Worm (Caenorhabditis elegans) whole organism, L4 larva: ENCODE results near the gene gcy-14.

Experiments
- F26F4.8 ChIP-seq: fragments of 200-800 bp; sonication (Bioruptor generic); conservative IDR thresholded peaks from 2 replicates; pipeline ENCODE4 v1.3.6; 2022; ENCODE audit warnings: missing genetic modification characterization, missing compliant biosample characterization
- F37D6.2 ChIP-seq: sonication (generic microtip); optimal IDR thresholded peaks from 2 replicates; lab custom pipeline; 2016; ENCODE audit warnings: mild to moderate bottlenecking, missing genetic modification characterization, missing compliant biosample characterization
- R02D3.7 ChIP-seq: fragments of 150-350 bp; sonication (generic microtip); optimal IDR thresholded peaks from 3 replicates; lab custom pipeline; 2014; ENCODE audit warnings: missing biosample characterization, missing genetic modification characterization
- T20F7.1 ChIP-seq: fragments of 200-800 bp; sonication (Bioruptor generic); optimal IDR thresholded peaks from 2 replicates; lab custom pipeline; 2018; ENCODE audit warnings: mild to moderate bottlenecking, missing genetic modification characterization, missing compliant biosample characterization
- T26A8.4 ChIP-seq: fragments of 200-800 bp; sonication (Bioruptor generic); IDR thresholded peaks from 2 replicates; pipeline ENCODE4 v1.3.6; 2022; ENCODE audit warnings: missing genetic modification characterization, missing compliant biosample characterization
- Y105C5A.15 ChIP-seq: fragments of 200-800 bp; sonication (Bioruptor generic); IDR thresholded peaks from 2 replicates; pipeline ENCODE4 v1.3.6; 2022; ENCODE audit warnings: missing genetic modification characterization, missing compliant biosample characterization
- ZK337.2 ChIP-seq: fragments of 200-800 bp; sonication (Bioruptor generic); IDR thresholded peaks from 2 replicates; pipeline ENCODE4 v1.3.6; 2022; ENCODE audit warnings: missing genetic modification reagents, missing genetic modification characterization, missing compliant biosample characterization
- ZK546.5 ChIP-seq, 2 experiments: sonication (generic microtip); optimal IDR thresholded peaks; 2 replicates each; lab custom pipeline; 2017; ENCODE audit warnings: missing biosample characterization in 2 of 2, missing genetic modification characterization in 2 of 2
- aly-2 ChIP-seq: sonication (generic microtip); optimal IDR thresholded peaks from 2 replicates; lab custom pipeline; 2018; ENCODE audit warnings: missing biosample characterization, missing genetic modification characterization
- ama-1 ChIP-seq: fragments of 150-350 bp; optimal IDR thresholded peaks from 2 replicates; lab custom pipeline; 2014; ENCODE audit warnings: inconsistent platforms, mixed read lengths
- attf-4 ChIP-seq: sonication (generic microtip); optimal IDR thresholded peaks from 3 replicates; lab custom pipeline; 2017; ENCODE audit warnings: missing biosample characterization, missing genetic modification characterization
- ceh-20 ChIP-seq: fragments of 200-800 bp; sonication (Bioruptor generic); IDR thresholded peaks from 2 replicates; pipeline ENCODE4 v1.3.6; 2022; ENCODE audit warnings: missing genetic modification reagents, missing genetic modification characterization, missing compliant biosample characterization
- ces-1 ChIP-seq: fragments of 150-350 bp; sonication (generic microtip); optimal IDR thresholded peaks from 4 replicates; lab custom pipeline; 2014; ENCODE audit warnings: missing biosample characterization, missing genetic modification reagents, missing genetic modification characterization
- daf-12 ChIP-seq: fragments of 150-350 bp; optimal IDR thresholded peaks from 2 replicates; lab custom pipeline; 2014; ENCODE audit warnings: missing biosample characterization, missing genetic modification reagents, missing genetic modification characterization
- daf-8 ChIP-seq: fragments of 200-800 bp; sonication (Bioruptor generic); IDR thresholded peaks from 2 replicates; pipeline ENCODE4 v1.3.6; 2022; ENCODE audit warnings: missing genetic modification characterization, missing compliant biosample characterization
- duxl-1 ChIP-seq: sonication (generic microtip); optimal IDR thresholded peaks from 2 replicates; lab custom pipeline; 2016; ENCODE audit warnings: mild to moderate bottlenecking, missing genetic modification characterization, moderate library complexity, missing compliant biosample characterization; ENCODE audit not compliant: poor library complexity
- dve-1 ChIP-seq: sonication (generic microtip); optimal IDR thresholded peaks from 2 replicates; lab custom pipeline; 2017; ENCODE audit warnings: antibody characterized with exemption, mild to moderate bottlenecking, missing genetic modification characterization, missing compliant biosample characterization; ENCODE audit not compliant: insufficient read depth
- egl-43 ChIP-seq: fragments of 200-800 bp; sonication (Bioruptor generic); IDR thresholded peaks from 2 replicates; pipeline ENCODE4 v1.3.6; 2022; ENCODE audit warnings: missing genetic modification reagents, missing genetic modification characterization, missing compliant biosample characterization
- gei-8 ChIP-seq: fragments of 200-800 bp; sonication (Bioruptor generic); optimal IDR thresholded peaks from 2 replicates; lab custom pipeline; 2018; ENCODE audit warnings: mild to moderate bottlenecking, missing genetic modification characterization, missing compliant biosample characterization
- hif-1 ChIP-seq, 2 experiments: sonication (generic microtip); optimal IDR thresholded peaks; 2 replicates each; lab custom pipeline; 2016 to 2017; ENCODE audit warnings: missing compliant biosample characterization in 2 of 2, missing genetic modification characterization in 2 of 2, missing genetic modification reagents in 2 of 2, missing genotype in 2 of 2, mild to moderate bottlenecking in 1 of 2
- hlh-30 ChIP-seq: sonication (generic microtip); optimal IDR thresholded peaks from 2 replicates; lab custom pipeline; 2017; ENCODE audit warnings: antibody characterized with exemption, mild to moderate bottlenecking, missing genetic modification characterization, missing compliant biosample characterization; ENCODE audit not compliant: insufficient read depth
- lim-7 ChIP-seq: fragments of 200-800 bp; sonication (Bioruptor generic); IDR thresholded peaks from 2 replicates; pipeline ENCODE4 v1.3.6; 2022; ENCODE audit warnings: missing genetic modification characterization, missing compliant biosample characterization
- lin-13 ChIP-seq: fragments of 150-350 bp; optimal IDR thresholded peaks from 2 replicates; lab custom pipeline; 2014; ENCODE audit warnings: missing biosample characterization, missing genetic modification reagents, missing genetic modification characterization
- lin-29 ChIP-seq: fragments of 200-800 bp; sonication (Bioruptor generic); IDR thresholded peaks from 2 replicates; pipeline ENCODE4 v1.3.6; 2022; ENCODE audit warnings: missing genetic modification reagents, missing genetic modification characterization, missing compliant biosample characterization
- lin-38 ChIP-seq: fragments of 200-800 bp; sonication (Bioruptor generic); IDR thresholded peaks from 2 replicates; pipeline ENCODE4 v1.3.6; 2022; ENCODE audit warnings: missing genetic modification reagents, missing genetic modification characterization, missing compliant biosample characterization
- lir-3 ChIP-seq: sonication (generic microtip); optimal IDR thresholded peaks from 2 replicates; lab custom pipeline; 2016; ENCODE audit warnings: mild to moderate bottlenecking, missing genetic modification characterization, missing compliant biosample characterization
- lsy-2 ChIP-seq, 2 experiments: fragments of 150-350 bp in 1 of 2; sonication (generic microtip) in 1 of 2; optimal IDR thresholded peaks; 2 replicates each; lab custom pipeline; 2014 to 2017; ENCODE audit warnings: missing biosample characterization in 2 of 2, missing genetic modification characterization in 2 of 2
- madf-9 ChIP-seq: fragments of 200-800 bp; sonication (Bioruptor generic); conservative IDR thresholded peaks from 2 replicates; pipeline ENCODE4 v1.3.6; 2022; ENCODE audit warnings: missing genetic modification reagents, missing genetic modification characterization, missing compliant biosample characterization
- mdl-1 ChIP-seq, 2 experiments: fragments of 150-350 bp in 1 of 2; sonication (generic microtip) in 1 of 2; optimal IDR thresholded peaks; 2 replicates each; lab custom pipeline; 2014 to 2017; ENCODE audit warnings: missing biosample characterization in 2 of 2, missing genetic modification characterization in 2 of 2
- mes-2 ChIP-seq: sonication (generic microtip); optimal IDR thresholded peaks from 2 replicates; lab custom pipeline; 2016; ENCODE audit warnings: missing genotype, mild to moderate bottlenecking, missing genetic modification characterization, missing compliant biosample characterization; ENCODE audit not compliant: poor library complexity, severe bottlenecking
- mxl-2 ChIP-seq: fragments of 200-800 bp; sonication (Bioruptor generic); conservative IDR thresholded peaks from 2 replicates; pipeline ENCODE4 v1.3.6; 2022; ENCODE audit warnings: missing genetic modification reagents, missing genetic modification characterization, missing compliant biosample characterization
- mxl-3 ChIP-seq: fragments of 200-800 bp; sonication (Bioruptor generic); optimal IDR thresholded peaks from 2 replicates; lab custom pipeline; 2018; ENCODE audit warnings: mild to moderate bottlenecking, missing genetic modification characterization, missing compliant biosample characterization
- nhr-11 ChIP-seq: fragments of 150-350 bp; optimal IDR thresholded peaks from 2 replicates; lab custom pipeline; 2014; ENCODE audit warnings: missing biosample characterization, missing genetic modification characterization
- nhr-28 ChIP-seq: fragments of 150-350 bp; optimal IDR thresholded peaks from 2 replicates; lab custom pipeline; 2014; ENCODE audit warnings: missing biosample characterization, missing genetic modification characterization
- nhr-77 ChIP-seq: fragments of 150-350 bp; optimal IDR thresholded peaks from 2 replicates; lab custom pipeline; 2014; ENCODE audit warnings: missing biosample characterization, missing genetic modification characterization
- pha-4 ChIP-seq, 2 experiments: fragments of 150-350 bp in 1 of 2; fragments of 200-800 bp in 1 of 2; sonication (Bioruptor generic) in 1 of 2; IDR thresholded peaks in 1 of 2; optimal IDR thresholded peaks in 1 of 2; 2 replicates each; pipeline versions ENCODE4 v1.3.6 to Lab custom; 2014 to 2022; ENCODE audit warnings: missing genetic modification characterization in 2 of 2, missing genetic modification reagents in 2 of 2, missing biosample characterization in 1 of 2, missing compliant biosample characterization in 1 of 2
- rbr-2 ChIP-seq: sonication (generic microtip); optimal IDR thresholded peaks from 2 replicates; lab custom pipeline; 2016; ENCODE audit warnings: missing genotype, missing genetic modification characterization, missing compliant biosample characterization
- snpc-1.2 ChIP-seq: fragments of 200-800 bp; sonication (Bioruptor generic); IDR thresholded peaks from 2 replicates; pipeline ENCODE4 v1.3.6; 2022; ENCODE audit warnings: missing genetic modification reagents, missing genetic modification characterization, missing compliant biosample characterization
- snpc-4 ChIP-seq: fragments of 150-350 bp; optimal IDR thresholded peaks from 2 replicates; lab custom pipeline; 2014; ENCODE audit warnings: missing biosample characterization, missing genetic modification characterization
- unc-130 ChIP-seq: sonication (generic microtip); optimal IDR thresholded peaks from 2 replicates; lab custom pipeline; 2016; ENCODE audit warnings: missing genetic modification reagents, missing genetic modification characterization, missing compliant biosample characterization
- unc-39 ChIP-seq: sonication (generic microtip); optimal IDR thresholded peaks from 2 replicates; lab custom pipeline; 2017; ENCODE audit warnings: missing biosample characterization, missing genetic modification characterization
- unc-62 ChIP-seq, 3 experiments: fragments of 150-350 bp in 1 of 3; sonication (generic microtip); optimal IDR thresholded peaks in 2 of 3; peaks in 1 of 3; 1 replicate in 1 of 3; 2 replicates in 2 of 3; lab custom pipeline; 2014 to 2017; ENCODE audit warnings: missing biosample characterization in 3 of 3, missing genetic modification characterization in 3 of 3, missing genetic modification reagents in 3 of 3, missing genotype in 1 of 3
- vab-7 ChIP-seq: fragments of 200-800 bp; sonication (Bioruptor generic); IDR thresholded peaks from 2 replicates; pipeline ENCODE4 v1.3.6; 2022; ENCODE audit warnings: missing genetic modification reagents, missing genetic modification characterization, missing compliant biosample characterization
- zip-11 ChIP-seq: fragments of 200-800 bp; sonication (Bioruptor generic); IDR thresholded peaks from 2 replicates; pipeline ENCODE4 v1.3.6; 2022; ENCODE audit warnings: missing genetic modification characterization, missing compliant biosample characterization
- zip-2 ChIP-seq: fragments of 150-350 bp; optimal IDR thresholded peaks from 2 replicates; lab custom pipeline; 2014; ENCODE audit warnings: missing biosample characterization, missing genetic modification characterization
- ztf-11 ChIP-seq: fragments of 150-350 bp; optimal IDR thresholded peaks from 2 replicates; lab custom pipeline; 2014; ENCODE audit warnings: missing biosample characterization, missing genetic modification characterization

Gene gcy-14

ce11 chrV:14849628-14850027, 18.5 kb downstream of the gcy-14 start (continued):
- TF ChIP-seq T26A8.4 (GFP tag; lab: Robert Waterston, UW) (peak; percentile 33; the same call in 1 of the 2 replicates), egl-43 (GFP tag; lab: Robert Waterston, UW) (0 out of 2 replicates have a peak, but pooled peaks have one; percentile 33)

ce11 chrV:14848510-14849206, 19.4 kb downstream of the gcy-14 start:
- TF ChIP-seq madf-9 (0 out of 2 replicates have a peak, but pooled peaks have one; percentile 8), lin-29 (GFP tag; lab: Robert Waterston, UW) (no peak), R02D3.7 (no peak), lir-3 (no peak), F26F4.8 (no peak), Y105C5A.15 (GFP tag; lab: Robert Waterston, UW) (no peak), duxl-1 (no peak), lin-13 (GFP tag; lab: Kevin White, UChicago) (peak; percentile 75), aly-2 (tag; lab: Kevin White, UChicago) (no peak), lim-7 (GFP tag; lab: Robert Waterston, UW) (no peak), mxl-2 (GFP tag; lab: Robert Waterston, UW) (0 out of 2 replicates have a peak, but pooled peaks have one; percentile 43), hlh-30 (tag; lab: Kevin White, UChicago) (peak; percentile 98), vab-7 (GFP tag; lab: Robert Waterston, UW) (no peak), unc-39 (no peak), ztf-11 (tag; lab: Kevin White, UChicago) (no peak), T20F7.1 (peak; percentile 69), lsy-2 (tag; optimal IDR thresholded peaks at IDR 0.05; lab: Kevin White, UChicago) (peak in 1 of 2 experiments; percentile 67), gei-8 (peak; percentile 43), ces-1 (no peak), snpc-1.2 (no peak), mes-2 (tag; lab: Kevin White, UChicago) (peak; percentile 44), unc-62 (GFP tag; optimal IDR thresholded peaks at IDR 0.05 in 1 of 2; lab: Kevin White, UChicago) (peak in 1 of 2 experiments; percentile 99), unc-62 (tag; optimal IDR thresholded peaks at IDR 0.05; lab: Kevin White, UChicago) (peak; percentile 4), mxl-3 (GFP tag; lab: Kevin White, UChicago) (peak; percentile 84), pha-4 (GFP tag; IDR thresholded peaks at IDR 0.05; lab: Robert Waterston, UW) (0 out of 2 replicates have a peak, but pooled peaks have one; percentile 8), pha-4 (tag; optimal IDR thresholded peaks at IDR 0.05; lab: Kevin White, UChicago) (peak; percentile 53), daf-12 (tag; lab: Kevin White, UChicago) (no peak), mdl-1 (tag; optimal IDR thresholded peaks at IDR 0.05; lab: Kevin White, UChicago) (peak; percentile 67 to 96), ZK337.2 (GFP tag; lab: Robert Waterston, UW) (no peak), dve-1 (tag; lab: Kevin White, UChicago) (peak; percentile 95), hif-1 (tag; optimal IDR thresholded peaks at IDR 0.05; lab: Kevin White, UChicago) (peak in 1 of 2 experiments; percentile 60), unc-130 (GFP tag; lab: Kevin White, UChicago) (no peak), lin-38 (GFP tag; lab: Robert Waterston, UW) (no peak), ceh-20 (GFP tag; lab: Robert Waterston, UW) (peak; percentile 96), attf-4 (tag; lab: Kevin White, UChicago) (no peak), zip-11 (GFP tag; lab: Robert Waterston, UW) (no peak), nhr-11 (tag; lab: Kevin White, UChicago) (peak; percentile 73), ama-1 (lab: Kevin White, UChicago) (no peak), nhr-28 (peak; percentile 75), ZK546.5 (tag; optimal IDR thresholded peaks at IDR 0.05; lab: Kevin White, UChicago) (no peak), rbr-2 (tag; lab: Kevin White, UChicago) (peak; percentile 24), egl-43 (GFP tag; lab: Robert Waterston, UW) (no peak), F37D6.2 (tag; lab: Kevin White, UChicago) (no peak), snpc-4 (tag; lab: Kevin White, UChicago) (no peak), nhr-77 (tag; lab: Kevin White, UChicago) (peak; percentile 53), daf-8 (GFP tag; lab: Robert Waterston, UW) (no peak), zip-2 (tag; lab: Kevin White, UChicago) (no peak)
